Worm (Caenorhabditis elegans): ENCODE results near the gene F23H12.5.

DNA sequence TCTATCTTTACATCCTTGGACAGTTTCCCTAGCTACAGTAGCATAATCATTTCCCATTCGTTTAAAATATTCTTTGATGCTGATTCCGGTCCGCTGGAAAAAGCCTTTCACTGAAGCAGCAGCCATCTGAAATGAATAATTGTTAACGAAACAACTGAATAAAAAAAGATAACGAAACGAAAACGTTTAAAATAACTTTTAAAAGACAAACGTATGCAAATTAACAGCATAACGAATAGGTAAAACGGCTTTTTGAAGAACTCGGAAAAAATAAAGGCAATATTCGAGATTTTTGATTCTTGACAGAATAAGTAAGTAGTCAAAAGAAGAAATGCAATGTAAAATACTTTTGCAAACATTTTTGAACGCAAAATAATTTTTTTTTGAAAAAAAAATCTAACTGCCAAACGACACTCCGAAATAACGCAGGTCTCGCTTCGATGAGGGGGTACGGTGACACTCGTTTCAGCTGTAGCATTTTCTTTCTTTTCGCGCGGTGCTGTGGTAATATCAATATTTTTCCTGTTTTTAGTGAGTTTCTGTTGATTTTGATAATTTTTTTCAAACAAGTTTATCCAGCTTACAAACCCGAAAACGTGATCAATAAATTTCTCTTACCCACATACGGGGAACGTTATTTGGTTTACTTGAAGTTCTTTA, 40.4 kb upstream of the F23H12.5 start, which contains the start of the genes R04F11.5 and R04F11.2:
- no peak for TF ChIP-seq che-1 (tag; optimal IDR thresholded peaks at IDR 0.05)
- no peak for TF ChIP-seq fax-1 (tag; optimal IDR thresholded peaks at IDR 0.05)
- no peak for TF ChIP-seq ama-1 (optimal IDR thresholded peaks at IDR 0.05)
- TF ChIP-seq fkh-10 (GFP tag; optimal IDR thresholded peaks at IDR 0.05) = peak; percentile 6
- peak; percentile 12 for TF ChIP-seq ref-2 (tag; optimal IDR thresholded peaks at IDR 0.05)
- no peak for TF ChIP-seq ceh-24 (tag; optimal IDR thresholded peaks at IDR 0.05)
- TF ChIP-seq nfya-1 (tag; optimal IDR thresholded peaks at IDR 0.05) = peak; percentile 84
- no peak for TF ChIP-seq pha-4 (tag; optimal IDR thresholded peaks at IDR 0.05)
- TF ChIP-seq ceh-9 (tag; optimal IDR thresholded peaks at IDR 0.05) = no peak
- no peak for TF ChIP-seq rnt-1 (tag; optimal IDR thresholded peaks at IDR 0.05)
- TF ChIP-seq hlh-6 (tag; optimal IDR thresholded peaks at IDR 0.05) = no peak
- no peak for TF ChIP-seq ceh-22 (tag; optimal IDR thresholded peaks at IDR 0.05)
- TF ChIP-seq nhr-11 (tag; optimal IDR thresholded peaks at IDR 0.05) = no peak
- no peak for TF ChIP-seq F13H6.1 (tag; optimal IDR thresholded peaks at IDR 0.05)
